Fruit fly (Drosophila melanogaster) whole organism, embryonic: Measurements from ENCODE around the gene CG15550.

ENCODE experiments used
- Abd-B ChIP-seq: fragments of 200-800 bp; sonication (Bioruptor generic); optimal IDR thresholded peaks from 2 replicates; lab custom pipeline; 2018; ENCODE audit warnings: missing biosample characterization, mild to moderate bottlenecking, missing genetic modification characterization, moderate library complexity
- Bgb ChIP-seq: fragments of 200-800 bp; sonication (Bioruptor generic); IDR thresholded peaks from 2 replicates; pipeline ENCODE4 v1.3.6; 2022; ENCODE audit warnings: missing biosample characterization, missing genetic modification characterization; ENCODE audit not compliant: partially characterized antibody
- CG10321 ChIP-seq: fragments of 200-800 bp; sonication (Bioruptor generic); IDR thresholded peaks from 2 replicates; pipeline ENCODE4 v1.3.6; 2022; ENCODE audit warnings: missing biosample characterization, missing genetic modification characterization
- CG10431 ChIP-seq: fragments of 200-800 bp; sonication (Bioruptor generic); optimal IDR thresholded peaks from 3 replicates; lab custom pipeline; 2018; ENCODE audit warnings: missing biosample characterization, mild to moderate bottlenecking, missing genetic modification characterization
- CG11695 ChIP-seq: fragments of 200-800 bp; sonication (Bioruptor generic); IDR thresholded peaks from 3 replicates; pipeline ENCODE4 v1.3.6; 2022; ENCODE audit warnings: missing biosample characterization, missing genetic modification characterization
- CG12659 ChIP-seq: fragments of 200-800 bp; sonication (Bioruptor generic); optimal IDR thresholded peaks from 3 replicates; lab custom pipeline; 2017; ENCODE audit warnings: mild to moderate bottlenecking, missing biosample characterization, missing genetic modification reagents, missing genetic modification characterization
- CG13624 ChIP-seq: fragments of 200-800 bp; sonication (Bioruptor generic); optimal IDR thresholded peaks from 2 replicates; lab custom pipeline; 2016; ENCODE audit warnings: missing biosample characterization, missing genetic modification characterization
- CG15514 ChIP-seq: fragments of 200-800 bp; sonication (Bioruptor generic); optimal IDR thresholded peaks from 3 replicates; lab custom pipeline; 2017; ENCODE audit warnings: missing biosample characterization, missing genetic modification characterization, mild to moderate bottlenecking, moderate library complexity, missing genetic modification reagents
- CG15696 ChIP-seq: fragments of 200-800 bp; sonication (Bioruptor generic); optimal IDR thresholded peaks from 2 replicates; lab custom pipeline; 2019; ENCODE audit warnings: missing biosample characterization, mild to moderate bottlenecking, missing genetic modification characterization, moderate library complexity
- CG1647 ChIP-seq: fragments of 200-800 bp; sonication (Bioruptor generic); optimal IDR thresholded peaks from 3 replicates; lab custom pipeline; 2016; ENCODE audit warnings: missing biosample characterization, missing genetic modification characterization
- CG16863 ChIP-seq: fragments of 200-800 bp; sonication (Bioruptor generic); optimal IDR thresholded peaks from 3 replicates; lab custom pipeline; 2016; ENCODE audit warnings: missing biosample characterization, missing genetic modification characterization
- CG17912 ChIP-seq: fragments of 200-800 bp; sonication (Bioruptor generic); optimal IDR thresholded peaks from 2 replicates; lab custom pipeline; 2018; ENCODE audit warnings: missing biosample characterization, mild to moderate bottlenecking, missing genetic modification characterization
- CG2120 ChIP-seq: fragments of 200-800 bp; sonication (Bioruptor generic); optimal IDR thresholded peaks from 3 replicates; lab custom pipeline; 2016; ENCODE audit warnings: missing biosample characterization, missing genetic modification characterization
- CG3163 ChIP-seq: fragments of 200-800 bp; sonication (Bioruptor generic); optimal IDR thresholded peaks from 3 replicates; lab custom pipeline; 2016; ENCODE audit warnings: missing biosample characterization, missing genetic modification characterization
- CG3847 ChIP-seq: fragments of 200-800 bp; sonication (Bioruptor generic); IDR thresholded peaks from 2 replicates; pipeline ENCODE4 v1.3.6; 2022; ENCODE audit warnings: missing biosample characterization, missing genetic modification characterization
- CG4404 ChIP-seq: fragments of 200-800 bp; sonication (Bioruptor generic); IDR thresholded peaks from 2 replicates; pipeline ENCODE4 v1.3.6; 2022; ENCODE audit warnings: missing biosample characterization, missing genetic modification characterization
- CG5180 ChIP-seq: fragments of 200-800 bp; sonication (Bioruptor generic); optimal IDR thresholded peaks from 3 replicates; lab custom pipeline; 2017; ENCODE audit warnings: missing biosample characterization, missing genetic modification characterization, mild to moderate bottlenecking, moderate library complexity, missing genetic modification reagents
- CG6854 ChIP-seq: fragments of 200-800 bp; sonication (Bioruptor generic); optimal IDR thresholded peaks from 3 replicates; lab custom pipeline; 2017; ENCODE audit warnings: missing biosample characterization, mild to moderate bottlenecking, missing genetic modification characterization
- CG7963 ChIP-seq: fragments of 200-800 bp; sonication (Bioruptor generic); IDR thresholded peaks from 3 replicates; pipeline ENCODE4 v1.3.6; 2022; ENCODE audit warnings: missing biosample characterization, missing genetic modification characterization; ENCODE audit not compliant: partially characterized antibody
- CG8924 ChIP-seq: fragments of 200-800 bp; optimal IDR thresholded peaks from 3 replicates; lab custom pipeline; 2019; ENCODE audit warnings: missing biosample characterization, mild to moderate bottlenecking, missing genetic modification characterization, moderate library complexity
- CG9932 ChIP-seq: fragments of 200-800 bp; sonication (Bioruptor generic); IDR thresholded peaks from 2 replicates; pipeline ENCODE4 v1.3.6; 2022; ENCODE audit warnings: missing biosample characterization, missing genetic modification characterization
- CoRest ChIP-seq: fragments of 200-800 bp; sonication (Bioruptor generic); optimal IDR thresholded peaks from 3 replicates; lab custom pipeline; 2018; ENCODE audit warnings: missing biosample characterization, mild to moderate bottlenecking, missing genetic modification characterization, moderate library complexity
- CrebB ChIP-seq: fragments of 200-800 bp; sonication (Bioruptor generic); optimal IDR thresholded peaks from 3 replicates; lab custom pipeline; 2018; ENCODE audit warnings: missing biosample characterization, mild to moderate bottlenecking, missing genetic modification characterization
- Dek ChIP-seq: fragments of 200-800 bp; sonication (Bioruptor generic); optimal IDR thresholded peaks from 3 replicates; lab custom pipeline; 2019; ENCODE audit warnings: missing biosample characterization, mild to moderate bottlenecking, missing genetic modification characterization, moderate library complexity
- Ets97D ChIP-seq: fragments of 200-800 bp; sonication (Bioruptor generic); optimal IDR thresholded peaks from 3 replicates; lab custom pipeline; 2016; ENCODE audit warnings: missing biosample characterization, missing genetic modification characterization
- Hr3 ChIP-seq: fragments of 200-800 bp; sonication (Bioruptor generic); optimal IDR thresholded peaks from 3 replicates; lab custom pipeline; 2016; ENCODE audit warnings: missing biosample characterization, missing genetic modification characterization
- Lhr ChIP-seq: fragments of 200-800 bp; sonication (Bioruptor generic); optimal IDR thresholded peaks from 3 replicates; lab custom pipeline; 2017; ENCODE audit warnings: mild to moderate bottlenecking, missing biosample characterization, missing genetic modification reagents, missing genetic modification characterization
- Myb ChIP-seq: fragments of 200-800 bp; sonication (Bioruptor generic); optimal IDR thresholded peaks from 2 replicates; lab custom pipeline; 2016; ENCODE audit warnings: missing biosample characterization, missing genetic modification characterization
- NfI ChIP-seq: fragments of 200-800 bp; sonication (Bioruptor generic); optimal IDR thresholded peaks from 3 replicates; lab custom pipeline; 2018; ENCODE audit warnings: missing biosample characterization, mild to moderate bottlenecking, missing genetic modification characterization, moderate library complexity
- Poxn ChIP-seq: fragments of 200-800 bp; sonication (Bioruptor generic); IDR thresholded peaks from 2 replicates; pipeline ENCODE4 v1.3.6; 2022; ENCODE audit warnings: missing biosample characterization, missing genetic modification characterization
- Sin3A ChIP-seq: fragments of >200 bp; optimal IDR thresholded peaks from 2 replicates; lab custom pipeline; 2018
- Spps ChIP-seq: fragments of 200-800 bp; sonication (Bioruptor generic); optimal IDR thresholded peaks from 2 replicates; lab custom pipeline; 2018; ENCODE audit warnings: missing biosample characterization, mild to moderate bottlenecking, missing genetic modification characterization
- Sry-δ ChIP-seq: fragments of 200-800 bp; sonication (Bioruptor generic); optimal IDR thresholded peaks from 2 replicates; lab custom pipeline; 2016; ENCODE audit warnings: missing biosample characterization, missing genetic modification characterization
- YL-1 ChIP-seq: fragments of 200-800 bp; sonication (Bioruptor generic); optimal IDR thresholded peaks from 3 replicates; lab custom pipeline; 2017; ENCODE audit warnings: missing biosample characterization, mild to moderate bottlenecking, missing genetic modification characterization
- amos ChIP-seq: fragments of 200-800 bp; sonication (Bioruptor generic); IDR thresholded peaks from 2 replicates; pipeline ENCODE4 v1.3.6; 2022; ENCODE audit warnings: missing biosample characterization, missing genetic modification characterization; ENCODE audit not compliant: partially characterized antibody
- ash1 ChIP-seq: fragments of 200-800 bp; sonication (Bioruptor generic); optimal IDR thresholded peaks from 2 replicates; lab custom pipeline; 2018; ENCODE audit warnings: missing biosample characterization, mild to moderate bottlenecking, missing genetic modification characterization
- fd102C ChIP-seq: fragments of 200-800 bp; sonication (Bioruptor generic); optimal IDR thresholded peaks from 2 replicates; lab custom pipeline; 2018; ENCODE audit warnings: missing biosample characterization, mild to moderate bottlenecking, missing genetic modification characterization, moderate library complexity
- gfzf ChIP-seq: fragments of 200-800 bp; sonication (Bioruptor generic); optimal IDR thresholded peaks from 2 replicates; lab custom pipeline; 2016; ENCODE audit warnings: missing biosample characterization, mild to moderate bottlenecking, missing genetic modification characterization, moderate library complexity
- hb ChIP-seq: fragments of 200-800 bp; sonication (Bioruptor generic); IDR thresholded peaks from 3 replicates; pipeline ENCODE4 v1.3.6; 2022; ENCODE audit warnings: missing biosample characterization, missing genetic modification characterization; ENCODE audit not compliant: partially characterized antibody
- inv ChIP-seq: fragments of 200-800 bp; sonication (Bioruptor generic); IDR thresholded peaks from 2 replicates; pipeline ENCODE4 v1.3.6; 2022; ENCODE audit warnings: missing biosample characterization, missing genetic modification characterization; ENCODE audit not compliant: partially characterized antibody
- nerfin-2 ChIP-seq: fragments of 200-800 bp; sonication (Bioruptor generic); IDR thresholded peaks from 2 replicates; pipeline ENCODE4 v1.3.6; 2022; ENCODE audit warnings: missing biosample characterization, missing genetic modification characterization; ENCODE audit not compliant: partially characterized antibody
- nom ChIP-seq: fragments of 200-800 bp; sonication (Bioruptor generic); optimal IDR thresholded peaks from 2 replicates; lab custom pipeline; 2017; ENCODE audit warnings: missing biosample characterization, missing genetic modification characterization, mild to moderate bottlenecking, moderate library complexity, missing genetic modification reagents
- phol ChIP-seq: fragments of 200-800 bp; sonication (Bioruptor generic); optimal IDR thresholded peaks from 3 replicates; lab custom pipeline; 2018; ENCODE audit warnings: missing biosample characterization, mild to moderate bottlenecking, missing genetic modification characterization, moderate library complexity
- pita ChIP-seq: fragments of 200-800 bp; sonication (Bioruptor generic); optimal IDR thresholded peaks from 2 replicates; lab custom pipeline; 2017; ENCODE audit warnings: missing biosample characterization, mild to moderate bottlenecking, missing genetic modification characterization
- rib ChIP-seq: fragments of 200-800 bp; sonication (Bioruptor generic); IDR thresholded peaks from 2 replicates; pipeline ENCODE4 v1.3.6; 2022; ENCODE audit warnings: missing biosample characterization, missing genetic modification characterization
- row ChIP-seq: fragments of 200-800 bp; sonication (Bioruptor generic); IDR thresholded peaks from 3 replicates; pipeline ENCODE4 v1.3.6; 2022; ENCODE audit warnings: missing biosample characterization, missing genetic modification characterization
- sug ChIP-seq: fragments of 200-800 bp; optimal IDR thresholded peaks from 2 replicates; lab custom pipeline; 2019; ENCODE audit warnings: missing biosample characterization, mild to moderate bottlenecking, missing genetic modification characterization, moderate library complexity
- vvl ChIP-seq: fragments of 200-800 bp; sonication (Bioruptor generic); IDR thresholded peaks from 2 replicates; pipeline ENCODE4 v1.3.6; 2022; ENCODE audit warnings: missing biosample characterization, missing genetic modification characterization
- zfh2 ChIP-seq: fragments of 200-800 bp; sonication (Bioruptor generic); optimal IDR thresholded peaks from 2 replicates; lab custom pipeline; 2016; ENCODE audit warnings: missing biosample characterization, missing genetic modification characterization

CG15550 gene

dm6 chr3R:30888550-30889259 is 48.2 kb downstream of the CG15550 start, which contains the start of gene Sap-r (continued):
- TF ChIP-seq CG2120 (peak; percentile 31), hb (GFP tag; lab: Robert Waterston, UW) (peak; percentile 68; the same call in 2 of the 3 replicates), sug (tag; lab: Kevin White, UChicago) (peak; percentile 40), fd102C (GFP tag; lab: Kevin White, UChicago) (no peak), nerfin-2 (GFP tag; lab: Robert Waterston, UW) (peak; percentile 60), Hr3 (GFP tag; lab: Kevin White, UChicago) (no peak), CG11695 (GFP tag; lab: Robert Waterston, UW) (no peak), phol (tag; lab: Kevin White, UChicago) (peak; percentile 49), NfI (GFP tag; lab: Kevin White, UChicago) (no peak), CG1647 (GFP tag; lab: Kevin White, UChicago) (no peak), CG9932 (GFP tag; lab: Robert Waterston, UW) (peak; percentile 49; the same call in 1 of the 2 replicates), pita (GFP tag; lab: Kevin White, UChicago) (peak; percentile 98), YL-1 (GFP tag; lab: Kevin White, UChicago) (peak; percentile 80), Dek (tag; lab: Kevin White, UChicago) (peak; percentile 30), row (peak; percentile 31; the same call in 1 of the 3 replicates), zfh2 (GFP tag; lab: Kevin White, UChicago) (peak; percentile 22), CG5180 (GFP tag; lab: Kevin White, UChicago) (no peak), Ets97D (GFP tag; lab: Kevin White, UChicago) (peak; percentile 89), inv (GFP tag; lab: Robert Waterston, UW) (peak; percentile 77; the same call in 1 of the 2 replicates), CG3163 (GFP tag; lab: Kevin White, UChicago) (peak; percentile 48), rib (GFP tag; lab: Robert Waterston, UW) (no peak), CG15696 (tag; lab: Kevin White, UChicago) (no peak), CG3847 (peak; percentile 61), CoRest (peak; percentile 43), CG6854 (GFP tag; lab: Kevin White, UChicago) (no peak), Bgb (peak; percentile 89), CG16863 (GFP tag; lab: Kevin White, UChicago) (no peak), Spps (peak; percentile 26), CG8924 (peak; percentile 46), Myb (GFP tag; lab: Kevin White, UChicago) (peak; percentile 67), Poxn (GFP tag; lab: Robert Waterston, UW) (no peak), CG10321 (GFP tag; lab: Robert Waterston, UW) (no peak), ash1 (GFP tag; lab: Kevin White, UChicago) (no peak), CG12659 (peak; percentile 77), CG10431 (no peak), amos (GFP tag; lab: Robert Waterston, UW) (peak; percentile 90), gfzf (GFP tag; lab: Kevin White, UChicago) (peak; percentile 99), nom (GFP tag; lab: Kevin White, UChicago) (peak; percentile 41), CrebB (tag; lab: Kevin White, UChicago) (peak; percentile 41), Abd-B (GFP tag; lab: Kevin White, UChicago) (peak; percentile 87), CG17912 (GFP tag; lab: Kevin White, UChicago) (peak; percentile 58), CG4404 (GFP tag; lab: Robert Waterston, UW) (no peak), Sin3A (lab: Kevin White, UChicago) (peak; percentile 19), CG15514 (GFP tag; lab: Kevin White, UChicago) (peak; percentile 70), CG7963 (GFP tag; lab: Robert Waterston, UW) (peak; percentile 17; the same call in 1 of the 3 replicates), Sry-δ (peak; percentile 77), CG13624 (GFP tag; lab: Kevin White, UChicago) (peak; percentile 36), Lhr (peak; percentile 98), vvl (GFP tag; lab: Robert Waterston, UW) (peak; percentile 49)
